Worm (Caenorhabditis elegans) whole organism, L4 larva: ENCODE measurements around the gene srab-8.

ENCODE experiments used
- D1046.2 ChIP-seq: fragments of 200-800 bp; sonication (Bioruptor generic); IDR thresholded peaks from 2 replicates; pipeline ENCODE4 v1.3.6; 2022; ENCODE audit warnings: missing genetic modification characterization, missing compliant biosample characterization
- T20F7.1 ChIP-seq: fragments of 200-800 bp; sonication (Bioruptor generic); optimal IDR thresholded peaks from 2 replicates; lab custom pipeline; 2018; ENCODE audit warnings: mild to moderate bottlenecking, missing genetic modification characterization, missing compliant biosample characterization
- Y105C5A.15 ChIP-seq: fragments of 200-800 bp; sonication (Bioruptor generic); IDR thresholded peaks from 2 replicates; pipeline ENCODE4 v1.3.6; 2022; ENCODE audit warnings: missing genetic modification characterization, missing compliant biosample characterization
- Y75B8A.6 ChIP-seq: fragments of 200-800 bp; sonication (Bioruptor generic); IDR thresholded peaks from 2 replicates; pipeline ENCODE4 v1.3.6; 2022; ENCODE audit warnings: missing genetic modification reagents, missing genetic modification characterization, missing compliant biosample characterization
- ZK337.2 ChIP-seq: fragments of 200-800 bp; sonication (Bioruptor generic); IDR thresholded peaks from 2 replicates; pipeline ENCODE4 v1.3.6; 2022; ENCODE audit warnings: missing genetic modification reagents, missing genetic modification characterization, missing compliant biosample characterization
- aha-1 ChIP-seq: fragments of 150-350 bp; peaks from one replicate; lab custom pipeline; 2014; ENCODE audit warnings: missing biosample characterization, missing genetic modification characterization
- aly-2 ChIP-seq: sonication (generic microtip); optimal IDR thresholded peaks from 2 replicates; lab custom pipeline; 2018; ENCODE audit warnings: missing biosample characterization, missing genetic modification characterization
- ceh-20 ChIP-seq: fragments of 200-800 bp; sonication (Bioruptor generic); IDR thresholded peaks from 2 replicates; pipeline ENCODE4 v1.3.6; 2022; ENCODE audit warnings: missing genetic modification reagents, missing genetic modification characterization, missing compliant biosample characterization
- ceh-62 ChIP-seq: sonication (generic microtip); optimal IDR thresholded peaks from 2 replicates; lab custom pipeline; 2017; ENCODE audit warnings: missing biosample characterization, missing genetic modification characterization
- ceh-82 ChIP-seq: sonication (generic microtip); optimal IDR thresholded peaks from 2 replicates; lab custom pipeline; 2017; ENCODE audit warnings: missing biosample characterization, missing genetic modification characterization
- dmd-6 ChIP-seq: fragments of 200-800 bp; sonication (Bioruptor generic); IDR thresholded peaks from 2 replicates; pipeline ENCODE4 v1.3.6; 2022; ENCODE audit warnings: missing genetic modification reagents, missing genetic modification characterization, missing compliant biosample characterization
- dmd-8 ChIP-seq: fragments of 200-800 bp; sonication (Bioruptor generic); IDR thresholded peaks from 2 replicates; pipeline ENCODE4 v1.3.6; 2022; ENCODE audit warnings: missing genetic modification characterization, missing compliant biosample characterization
- fkh-10 ChIP-seq: fragments of 150-350 bp; optimal IDR thresholded peaks from 2 replicates; lab custom pipeline; 2014; ENCODE audit warnings: missing biosample characterization, missing genetic modification reagents, missing genetic modification characterization
- fos-1 ChIP-seq: fragments of 150-350 bp; optimal IDR thresholded peaks from 2 replicates; lab custom pipeline; 2014; ENCODE audit warnings: missing biosample characterization, missing genetic modification characterization
- hlh-30 ChIP-seq: sonication (generic microtip); optimal IDR thresholded peaks from 2 replicates; lab custom pipeline; 2017; ENCODE audit warnings: antibody characterized with exemption, mild to moderate bottlenecking, missing genetic modification characterization, missing compliant biosample characterization; ENCODE audit not compliant: insufficient read depth
- jun-1 ChIP-seq: fragments of 150-350 bp; optimal IDR thresholded peaks from 2 replicates; lab custom pipeline; 2014; ENCODE audit warnings: missing biosample characterization, missing genetic modification reagents, missing genetic modification characterization
- lin-15B ChIP-seq: fragments of 150-350 bp; sonication (generic microtip); optimal IDR thresholded peaks from 3 replicates; lab custom pipeline; 2014; ENCODE audit warnings: missing biosample characterization, missing genetic modification characterization
- lsy-2 ChIP-seq, 2 experiments: fragments of 150-350 bp in 1 of 2; sonication (generic microtip) in 1 of 2; optimal IDR thresholded peaks; 2 replicates each; lab custom pipeline; 2014 to 2017; ENCODE audit warnings: missing biosample characterization in 2 of 2, missing genetic modification characterization in 2 of 2
- madf-5 ChIP-seq, 2 experiments: fragments of 200-800 bp; sonication (Bioruptor generic); IDR thresholded peaks; 2 replicates each; pipeline ENCODE4 v1.3.6; 2022; ENCODE audit warnings: missing compliant biosample characterization in 2 of 2, missing genetic modification characterization in 2 of 2
- mdl-1 ChIP-seq, 2 experiments: fragments of 150-350 bp in 1 of 2; sonication (generic microtip) in 1 of 2; optimal IDR thresholded peaks; 2 replicates each; lab custom pipeline; 2014 to 2017; ENCODE audit warnings: missing biosample characterization in 2 of 2, missing genetic modification characterization in 2 of 2
- mep-1 ChIP-seq: fragments of 150-350 bp; sonication (generic microtip); optimal IDR thresholded peaks from 3 replicates; lab custom pipeline; 2014; ENCODE audit warnings: missing biosample characterization, missing genetic modification characterization
- nhr-10 ChIP-seq: fragments of 150-350 bp; optimal IDR thresholded peaks from 2 replicates; lab custom pipeline; 2014; ENCODE audit warnings: missing biosample characterization, missing genetic modification characterization
- nhr-41 ChIP-seq: fragments of 200-800 bp; sonication (Bioruptor generic); IDR thresholded peaks from 2 replicates; pipeline ENCODE4 v1.3.6; 2022; ENCODE audit warnings: missing genetic modification reagents, missing genetic modification characterization, missing compliant biosample characterization
- pha-4 ChIP-seq, 2 experiments: fragments of 150-350 bp in 1 of 2; fragments of 200-800 bp in 1 of 2; sonication (Bioruptor generic) in 1 of 2; IDR thresholded peaks in 1 of 2; optimal IDR thresholded peaks in 1 of 2; 2 replicates each; pipeline versions ENCODE4 v1.3.6 to Lab custom; 2014 to 2022; ENCODE audit warnings: missing genetic modification characterization in 2 of 2, missing genetic modification reagents in 2 of 2, missing biosample characterization in 1 of 2, missing compliant biosample characterization in 1 of 2
- saeg-2 ChIP-seq: fragments of 200-800 bp; sonication (Bioruptor generic); IDR thresholded peaks from 2 replicates; pipeline ENCODE4 v1.3.6; 2022; ENCODE audit warnings: missing genetic modification reagents, missing genetic modification characterization, missing compliant biosample characterization
- set-16 ChIP-seq: fragments of 200-800 bp; sonication (Bioruptor generic); IDR thresholded peaks from 2 replicates; pipeline ENCODE4 v1.3.6; 2022; ENCODE audit warnings: missing genetic modification reagents, missing genetic modification characterization, missing compliant biosample characterization
- snpc-4 ChIP-seq: fragments of 150-350 bp; optimal IDR thresholded peaks from 2 replicates; lab custom pipeline; 2014; ENCODE audit warnings: missing biosample characterization, missing genetic modification characterization
- tag-97 ChIP-seq: fragments of 200-800 bp; sonication (Bioruptor generic); IDR thresholded peaks from 2 replicates; pipeline ENCODE4 v1.3.6; 2022; ENCODE audit warnings: missing genetic modification characterization, missing compliant biosample characterization
- zfp-2 ChIP-seq: sonication (generic microtip); optimal IDR thresholded peaks from 2 replicates; lab custom pipeline; 2016; ENCODE audit warnings: mild to moderate bottlenecking, missing genetic modification characterization, missing compliant biosample characterization
- zfp-3 ChIP-seq: fragments of 200-800 bp; sonication (Bioruptor generic); conservative IDR thresholded peaks from 2 replicates; pipeline ENCODE4 v1.3.6; 2022; ENCODE audit warnings: missing genetic modification reagents, missing genetic modification characterization, missing compliant biosample characterization
- zip-11 ChIP-seq: fragments of 200-800 bp; sonication (Bioruptor generic); IDR thresholded peaks from 2 replicates; pipeline ENCODE4 v1.3.6; 2022; ENCODE audit warnings: missing genetic modification characterization, missing compliant biosample characterization

The srab-8 gene

ce11 chrV:3144494-3144893 lies 31.8 kb upstream of the srab-8 start, which contains the start of gene srab-10:
Gene srab-10, minus strand, starts transcription at chrV:3144594.
- no peak for TF ChIP-seq mdl-1 (tag; optimal IDR thresholded peaks at IDR 0.05; lab: Kevin White, UChicago)
- TF ChIP-seq zfp-2 (tag; lab: Kevin White, UChicago): no peak
- TF ChIP-seq pha-4 (GFP tag; IDR thresholded peaks at IDR 0.05; lab: Robert Waterston, UW): no peak
- no peak for TF ChIP-seq pha-4 (tag; optimal IDR thresholded peaks at IDR 0.05; lab: Kevin White, UChicago)

- TF ChIP-seq set-16 (peak; percentile 86), zfp-3 (GFP tag; lab: Robert Waterston, UW) (no peak)
Measured at ce11 chrV:3145241-3145640, 31.0 kb upstream of the srab-8 start.

ce11 chrV:3146932-3147331 lies 29.3 kb upstream of the srab-8 start, which contains the start of gene srab-11:
Gene srab-11, minus strand, starts transcription at chrV:3147032.
- TF ChIP-seq aha-1 (tag; lab: Kevin White, UChicago) (peak; percentile 6), ceh-20 (GFP tag; lab: Robert Waterston, UW) (no peak), zip-11 (GFP tag; lab: Robert Waterston, UW) (no peak), Y105C5A.15 (GFP tag; lab: Robert Waterston, UW) (no peak)

- TF ChIP-seq ceh-62 (tag; lab: Kevin White, UChicago) (no peak), set-16 (peak; percentile 91), fkh-10 (GFP tag; lab: Kevin White, UChicago) (no peak), dmd-6 (GFP tag; lab: Robert Waterston, UW) (no peak), nhr-41 (0 out of 2 replicates have a peak, but pooled peaks have one; percentile 6), saeg-2 (GFP tag; lab: Robert Waterston, UW) (0 out of 2 replicates have a peak, but pooled peaks have one; percentile 38), aha-1 (tag; lab: Kevin White, UChicago) (peak; percentile 73)
- TF ChIP-seq, all 104 proteins: peak for 4
Measured at ce11 chrV:3149910-3150428, 26.3 kb upstream of the srab-8 start.

ce11 chrV:3151862-3152261 lies 24.4 kb upstream of the srab-8 start, which contains the start of gene srab-6:
Gene srab-6, minus strand, starts transcription at chrV:3151962.
- TF ChIP-seq ceh-82 (tag; lab: Kevin White, UChicago): no peak
- TF ChIP-seq lsy-2 (tag; optimal IDR thresholded peaks at IDR 0.05; lab: Kevin White, UChicago): no peak
- no peak for TF ChIP-seq madf-5 (GFP tag; IDR thresholded peaks at IDR 0.05; lab: Robert Waterston, UW)
- no peak for TF ChIP-seq T20F7.1 (GFP tag; lab: Kevin White, UChicago)
- no peak for TF ChIP-seq fos-1 (tag; lab: Kevin White, UChicago)
- TF ChIP-seq ceh-62 (tag; lab: Kevin White, UChicago): no peak
- TF ChIP-seq ZK337.2 (GFP tag; lab: Robert Waterston, UW): no peak
- no peak for TF ChIP-seq nhr-10 (tag; lab: Kevin White, UChicago)
- no peak for TF ChIP-seq Y75B8A.6 (GFP tag; lab: Robert Waterston, UW)
- TF ChIP-seq D1046.2 (GFP tag; lab: Robert Waterston, UW): no peak
- no peak for TF ChIP-seq hlh-30 (tag; lab: Kevin White, UChicago)
- no peak for TF ChIP-seq mep-1
- TF ChIP-seq aly-2 (tag; lab: Kevin White, UChicago): no peak
- no peak for TF ChIP-seq lin-15B (tag; lab: Kevin White, UChicago)
- TF ChIP-seq snpc-4 (tag; lab: Kevin White, UChicago): no peak
- no peak for TF ChIP-seq jun-1 (tag; lab: Kevin White, UChicago)
- TF ChIP-seq tag-97 (GFP tag; lab: Robert Waterston, UW): no peak

ce11 chrV:3155072-3155471 lies 21.2 kb upstream of the srab-8 start, which contains the start of gene srab-7:
Gene srab-7, minus strand, starts transcription at chrV:3155172.
- TF ChIP-seq mep-1 (no peak), aha-1 (tag; lab: Kevin White, UChicago) (no peak), lin-15B (tag; lab: Kevin White, UChicago) (no peak), dmd-8 (GFP tag; lab: Robert Waterston, UW) (no peak)
